Worm (Caenorhabditis elegans): ENCODE measurements around the gene msp-64.

The msp-64 gene

DNA sequence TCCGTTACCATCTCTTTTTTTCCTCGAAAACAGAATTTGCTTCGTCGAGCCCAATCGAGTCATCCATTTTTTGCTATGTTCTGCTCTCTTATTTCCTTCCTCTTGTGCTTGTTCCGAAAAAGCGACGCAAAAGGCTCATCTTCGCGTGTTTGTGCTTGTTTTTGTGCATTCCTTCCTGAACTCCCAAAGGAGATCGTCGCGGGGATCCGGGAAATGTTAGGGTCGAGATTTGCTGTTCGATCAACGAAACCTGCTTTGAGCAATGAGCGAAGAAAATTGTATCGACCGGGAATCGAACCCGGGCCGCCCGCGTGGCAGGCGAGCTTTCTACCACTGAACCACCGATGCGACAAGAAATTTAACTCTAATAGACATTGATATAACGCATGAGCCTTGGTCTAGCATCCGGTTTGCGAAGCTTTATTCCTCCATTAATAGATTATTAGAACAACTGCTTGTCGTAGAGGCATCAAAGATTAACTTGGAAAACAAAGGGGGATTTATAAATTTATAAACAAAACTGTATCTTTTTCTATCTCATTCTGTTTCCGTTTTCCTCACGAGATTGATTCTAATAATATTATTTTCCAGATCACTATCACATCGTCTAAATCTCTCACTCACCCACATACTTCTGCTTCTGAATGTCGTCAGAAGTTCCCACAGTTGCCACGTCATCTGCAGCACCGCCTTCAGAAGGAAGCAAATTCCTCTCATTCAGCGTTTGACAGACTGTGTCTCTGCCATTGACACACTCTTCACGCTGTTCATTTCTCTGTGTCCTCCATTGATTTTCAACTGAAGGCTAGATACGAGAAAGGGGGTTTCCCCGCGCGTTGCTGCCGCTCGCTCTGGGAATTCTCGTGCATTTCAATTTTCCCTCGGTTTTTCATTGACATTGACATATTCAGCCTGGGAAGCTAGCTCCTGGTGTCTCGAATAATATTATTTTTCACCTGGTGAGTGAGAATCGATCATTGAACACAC lies 27.9 kb downstream of the msp-64 start, which contains the start of gene K05F1.6 (continued):
- peak; percentile 24 for TF ChIP-seq pha-4 (tag; optimal IDR thresholded peaks at IDR 0.05)
- TF ChIP-seq elt-2 (tag; optimal IDR thresholded peaks at IDR 0.05): peak; percentile 73
- no peak for TF ChIP-seq egl-27 (tag; optimal IDR thresholded peaks at IDR 0.05)
- TF ChIP-seq aly-2 (tag; optimal IDR thresholded peaks at IDR 0.05): no peak

ce11 chrII:5779866-5780265 lies 30.3 kb downstream of the msp-64 start:
- no peak for TF ChIP-seq zag-1 (tag; optimal IDR thresholded peaks at IDR 0.05)
- TF ChIP-seq nhr-43 (tag; optimal IDR thresholded peaks at IDR 0.05; ENCODE audit: poor library complexity, severe bottlenecking): no peak
- TF ChIP-seq nhr-67 (tag; optimal IDR thresholded peaks at IDR 0.05): no peak
- TF ChIP-seq snpc-4 (tag; optimal IDR thresholded peaks at IDR 0.05): no peak
- no peak for TF ChIP-seq nhr-28 (tag; optimal IDR thresholded peaks at IDR 0.05)
- no peak for TF ChIP-seq eor-1 (tag; optimal IDR thresholded peaks at IDR 0.05)
- no peak for TF ChIP-seq mdl-1 (tag; optimal IDR thresholded peaks at IDR 0.05)
- no peak for TF ChIP-seq nhr-77 (tag; optimal IDR thresholded peaks at IDR 0.05)
- no peak for TF ChIP-seq ZK546.5 (tag; optimal IDR thresholded peaks at IDR 0.05)
- no peak for TF ChIP-seq jun-1 (tag; optimal IDR thresholded peaks at IDR 0.05)
- TF ChIP-seq fkh-10 (GFP tag; optimal IDR thresholded peaks at IDR 0.05): peak; percentile 21
- peak; percentile 51 for TF ChIP-seq nfya-1 (tag; optimal IDR thresholded peaks at IDR 0.05; ENCODE audit: insufficient read depth)
- TF ChIP-seq ama-1 (optimal IDR thresholded peaks at IDR 0.05): no peak
- TF ChIP-seq skn-1 (tag; optimal IDR thresholded peaks at IDR 0.05): peak; percentile 22
- peak; percentile 56 for TF ChIP-seq hmg-11 (tag; optimal IDR thresholded peaks at IDR 0.05)
- no peak for TF ChIP-seq elt-1 (tag; optimal IDR thresholded peaks at IDR 0.05)
- no peak for TF ChIP-seq nhr-237 (tag; optimal IDR thresholded peaks at IDR 0.05)
- TF ChIP-seq lin-15B (tag; optimal IDR thresholded peaks at IDR 0.05): no peak
- TF ChIP-seq sea-2 (GFP tag; optimal IDR thresholded peaks at IDR 0.05): no peak
- no peak for TF ChIP-seq ceh-28 (tag; optimal IDR thresholded peaks at IDR 0.05)
- TF ChIP-seq lin-39 (tag; optimal IDR thresholded peaks at IDR 0.05): peak; percentile 1

DNA sequence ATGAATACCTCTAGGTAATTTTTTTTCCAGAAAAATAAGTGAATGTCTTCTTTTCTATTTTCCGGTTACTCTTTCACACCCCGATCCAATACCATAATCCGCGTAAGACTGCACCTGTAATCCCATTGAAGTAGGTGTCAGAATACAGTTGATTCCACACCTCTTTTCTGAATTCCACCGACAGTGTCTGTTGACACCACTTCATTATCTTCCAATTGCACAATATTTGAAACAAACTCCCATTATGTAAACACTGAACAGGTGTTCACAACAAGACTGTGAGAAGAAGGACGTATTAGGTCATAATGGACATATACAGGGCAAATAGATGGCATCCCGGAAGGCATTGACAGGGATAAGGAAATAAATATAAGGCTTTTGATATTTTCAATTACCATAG lies 32.8 kb downstream of the msp-64 start:
- TF ChIP-seq jun-1 (tag; optimal IDR thresholded peaks at IDR 0.05) (no peak), ztf-4 (tag; optimal IDR thresholded peaks at IDR 0.05) (no peak), R02D3.7 (tag; optimal IDR thresholded peaks at IDR 0.05) (no peak), daf-12 (tag; optimal IDR thresholded peaks at IDR 0.05) (no peak)

ce11 chrII:5774879-5775278 lies 35.3 kb downstream of the msp-64 start:
- TF ChIP-seq aly-2 (tag; optimal IDR thresholded peaks at IDR 0.05) (no peak), mml-1 (tag; optimal IDR thresholded peaks at IDR 0.05) (no peak), mdl-1 (tag; optimal IDR thresholded peaks at IDR 0.05) (no peak), unc-39 (tag; optimal IDR thresholded peaks at IDR 0.05) (no peak), ztf-4 (tag; optimal IDR thresholded peaks at IDR 0.05) (no peak), daf-12 (tag; optimal IDR thresholded peaks at IDR 0.05) (no peak), ceh-82 (tag; optimal IDR thresholded peaks at IDR 0.05) (no peak), ceh-16 (tag; optimal IDR thresholded peaks at IDR 0.05) (no peak)

DNA sequence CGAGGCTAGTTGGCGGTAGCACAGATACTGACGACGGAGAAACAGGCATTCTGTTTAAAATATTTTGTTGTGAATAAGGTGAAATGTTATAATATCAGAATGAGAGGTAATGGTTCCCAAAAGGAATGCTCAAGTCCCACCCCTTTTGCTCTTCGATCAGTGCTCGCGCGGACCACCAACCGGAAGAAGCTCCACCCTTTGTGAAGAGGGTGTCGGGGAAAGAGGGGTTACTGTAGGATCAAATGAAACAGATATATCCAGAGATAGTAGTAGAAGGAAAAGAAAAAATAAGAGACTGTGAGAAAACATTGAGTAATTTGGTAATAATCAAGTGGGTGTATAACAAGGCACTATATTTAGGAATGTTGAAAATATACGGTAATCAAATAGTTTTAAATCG lies 36.0 kb downstream of the msp-64 start, which contains the start of the genes dmd-5 and F10C1.1:
Gene dmd-5 (minus strand): TSS at position 101 of the 400 bp plus-strand sequence.
Gene F10C1.1 (plus strand): TSS at position 110 of the 400 bp plus-strand sequence.
- TF ChIP-seq pqm-1 (tag; optimal IDR thresholded peaks at IDR 0.05) (no peak), snpc-4 (tag; optimal IDR thresholded peaks at IDR 0.05) (no peak), eor-1 (tag; optimal IDR thresholded peaks at IDR 0.05) (no peak), ceh-28 (tag; optimal IDR thresholded peaks at IDR 0.05) (no peak), ceh-16 (tag; optimal IDR thresholded peaks at IDR 0.05) (no peak), ztf-4 (tag; optimal IDR thresholded peaks at IDR 0.05) (no peak), nhr-237 (tag; optimal IDR thresholded peaks at IDR 0.05) (no peak), aly-2 (tag; optimal IDR thresholded peaks at IDR 0.05) (no peak)

Measured in whole organism, L3 larva.